Worm (Caenorhabditis elegans) whole organism, L4 larva: ENCODE results near the gene R13H7.2.

Experiments
- D1046.2 ChIP-seq: fragments of 200-800 bp; sonication (Bioruptor generic); IDR thresholded peaks from 2 replicates; pipeline ENCODE4 v1.3.6; 2022; ENCODE audit warnings: missing genetic modification characterization, missing compliant biosample characterization
- F26F4.8 ChIP-seq: fragments of 200-800 bp; sonication (Bioruptor generic); conservative IDR thresholded peaks from 2 replicates; pipeline ENCODE4 v1.3.6; 2022; ENCODE audit warnings: missing genetic modification characterization, missing compliant biosample characterization
- Y5F2A.4 ChIP-seq: fragments of 200-800 bp; sonication (Bioruptor generic); optimal IDR thresholded peaks from 2 replicates; lab custom pipeline; 2018; ENCODE audit warnings: mild to moderate bottlenecking, missing genetic modification characterization, missing compliant biosample characterization
- ZK337.2 ChIP-seq: fragments of 200-800 bp; sonication (Bioruptor generic); IDR thresholded peaks from 2 replicates; pipeline ENCODE4 v1.3.6; 2022; ENCODE audit warnings: missing genetic modification reagents, missing genetic modification characterization, missing compliant biosample characterization
- ZK546.5 ChIP-seq, 2 experiments: sonication (generic microtip); optimal IDR thresholded peaks; 2 replicates each; lab custom pipeline; 2017; ENCODE audit warnings: missing biosample characterization in 2 of 2, missing genetic modification characterization in 2 of 2
- aha-1 ChIP-seq: fragments of 150-350 bp; peaks from one replicate; lab custom pipeline; 2014; ENCODE audit warnings: missing biosample characterization, missing genetic modification characterization
- arid-1 ChIP-seq: fragments of 200-800 bp; sonication (Bioruptor generic); conservative IDR thresholded peaks from 2 replicates; pipeline ENCODE4 v1.3.6; 2022; ENCODE audit warnings: missing genetic modification reagents, missing genetic modification characterization, missing compliant biosample characterization
- ceh-28 ChIP-seq: fragments of 150-350 bp; optimal IDR thresholded peaks from 2 replicates; lab custom pipeline; 2014; ENCODE audit warnings: missing biosample characterization, missing genetic modification reagents, missing genetic modification characterization
- ceh-62 ChIP-seq: sonication (generic microtip); optimal IDR thresholded peaks from 2 replicates; lab custom pipeline; 2017; ENCODE audit warnings: missing biosample characterization, missing genetic modification characterization
- cey-2 ChIP-seq: sonication (generic microtip); optimal IDR thresholded peaks from 3 replicates; lab custom pipeline; 2017; ENCODE audit warnings: missing genetic modification characterization, mild to moderate bottlenecking, missing compliant biosample characterization, antibody characterized with exemption, borderline replicate concordance; ENCODE audit not compliant: insufficient read depth
- daf-16 ChIP-seq, 3 experiments: sonication (generic microtip); optimal IDR thresholded peaks; 2 replicates each; lab custom pipeline; 2016 to 2017; ENCODE audit warnings: missing genetic modification characterization in 3 of 3, missing genetic modification reagents in 3 of 3, mild to moderate bottlenecking in 2 of 3, missing compliant biosample characterization in 2 of 3, missing biosample characterization in 1 of 3, moderate library complexity in 1 of 3
- daf-19 ChIP-seq: fragments of 200-800 bp; sonication (Bioruptor generic); conservative IDR thresholded peaks from 2 replicates; pipeline ENCODE4 v1.3.6; 2022; ENCODE audit warnings: missing genetic modification characterization, missing compliant biosample characterization
- duxl-1 ChIP-seq: sonication (generic microtip); optimal IDR thresholded peaks from 2 replicates; lab custom pipeline; 2016; ENCODE audit warnings: mild to moderate bottlenecking, missing genetic modification characterization, moderate library complexity, missing compliant biosample characterization; ENCODE audit not compliant: poor library complexity
- dve-1 ChIP-seq: sonication (generic microtip); optimal IDR thresholded peaks from 2 replicates; lab custom pipeline; 2017; ENCODE audit warnings: antibody characterized with exemption, mild to moderate bottlenecking, missing genetic modification characterization, missing compliant biosample characterization; ENCODE audit not compliant: insufficient read depth
- egl-27 ChIP-seq: sonication (generic microtip); optimal IDR thresholded peaks from 3 replicates; lab custom pipeline; 2017; ENCODE audit warnings: missing biosample characterization, missing genetic modification reagents, missing genetic modification characterization
- egl-43 ChIP-seq: fragments of 200-800 bp; sonication (Bioruptor generic); IDR thresholded peaks from 2 replicates; pipeline ENCODE4 v1.3.6; 2022; ENCODE audit warnings: missing genetic modification reagents, missing genetic modification characterization, missing compliant biosample characterization
- fkh-10 ChIP-seq: fragments of 150-350 bp; optimal IDR thresholded peaks from 2 replicates; lab custom pipeline; 2014; ENCODE audit warnings: missing biosample characterization, missing genetic modification reagents, missing genetic modification characterization
- fos-1 ChIP-seq: fragments of 150-350 bp; optimal IDR thresholded peaks from 2 replicates; lab custom pipeline; 2014; ENCODE audit warnings: missing biosample characterization, missing genetic modification characterization
- gei-8 ChIP-seq: fragments of 200-800 bp; sonication (Bioruptor generic); optimal IDR thresholded peaks from 2 replicates; lab custom pipeline; 2018; ENCODE audit warnings: mild to moderate bottlenecking, missing genetic modification characterization, missing compliant biosample characterization
- hlh-11 ChIP-seq: fragments of 200-800 bp; sonication (Bioruptor generic); optimal IDR thresholded peaks from 2 replicates; lab custom pipeline; 2018; ENCODE audit warnings: mild to moderate bottlenecking, missing genetic modification characterization, missing compliant biosample characterization
- hlh-30 ChIP-seq: sonication (generic microtip); optimal IDR thresholded peaks from 2 replicates; lab custom pipeline; 2017; ENCODE audit warnings: antibody characterized with exemption, mild to moderate bottlenecking, missing genetic modification characterization, missing compliant biosample characterization; ENCODE audit not compliant: insufficient read depth
- hmg-1.1 ChIP-seq: fragments of 200-800 bp; sonication (Bioruptor generic); IDR thresholded peaks from 2 replicates; pipeline ENCODE4 v1.3.6; 2022; ENCODE audit warnings: missing genetic modification reagents, missing genetic modification characterization, missing compliant biosample characterization
- lin-38 ChIP-seq: fragments of 200-800 bp; sonication (Bioruptor generic); IDR thresholded peaks from 2 replicates; pipeline ENCODE4 v1.3.6; 2022; ENCODE audit warnings: missing genetic modification reagents, missing genetic modification characterization, missing compliant biosample characterization
- mdl-1 ChIP-seq, 2 experiments: fragments of 150-350 bp in 1 of 2; sonication (generic microtip) in 1 of 2; optimal IDR thresholded peaks; 2 replicates each; lab custom pipeline; 2014 to 2017; ENCODE audit warnings: missing biosample characterization in 2 of 2, missing genetic modification characterization in 2 of 2
- mep-1 ChIP-seq: fragments of 150-350 bp; sonication (generic microtip); optimal IDR thresholded peaks from 3 replicates; lab custom pipeline; 2014; ENCODE audit warnings: missing biosample characterization, missing genetic modification characterization
- nhr-10 ChIP-seq: fragments of 150-350 bp; optimal IDR thresholded peaks from 2 replicates; lab custom pipeline; 2014; ENCODE audit warnings: missing biosample characterization, missing genetic modification characterization
- nhr-102 ChIP-seq: sonication (generic microtip); optimal IDR thresholded peaks from 2 replicates; lab custom pipeline; 2016; ENCODE audit warnings: mild to moderate bottlenecking, missing genetic modification characterization, moderate library complexity, missing compliant biosample characterization
- nhr-11 ChIP-seq: fragments of 150-350 bp; optimal IDR thresholded peaks from 2 replicates; lab custom pipeline; 2014; ENCODE audit warnings: missing biosample characterization, missing genetic modification characterization
- nhr-111 ChIP-seq: fragments of 200-800 bp; sonication (Bioruptor generic); optimal IDR thresholded peaks from 2 replicates; lab custom pipeline; 2018; ENCODE audit warnings: mild to moderate bottlenecking, missing genetic modification characterization, missing compliant biosample characterization
- nhr-28 ChIP-seq: fragments of 150-350 bp; optimal IDR thresholded peaks from 2 replicates; lab custom pipeline; 2014; ENCODE audit warnings: missing biosample characterization, missing genetic modification characterization
- nhr-41 ChIP-seq: fragments of 200-800 bp; sonication (Bioruptor generic); IDR thresholded peaks from 2 replicates; pipeline ENCODE4 v1.3.6; 2022; ENCODE audit warnings: missing genetic modification reagents, missing genetic modification characterization, missing compliant biosample characterization
- nhr-48 ChIP-seq: sonication (generic microtip); optimal IDR thresholded peaks from 2 replicates; lab custom pipeline; 2016; ENCODE audit warnings: mild to moderate bottlenecking, missing genetic modification characterization, missing compliant biosample characterization
- pha-4 ChIP-seq, 2 experiments: fragments of 150-350 bp in 1 of 2; fragments of 200-800 bp in 1 of 2; sonication (Bioruptor generic) in 1 of 2; IDR thresholded peaks in 1 of 2; optimal IDR thresholded peaks in 1 of 2; 2 replicates each; pipeline versions ENCODE4 v1.3.6 to Lab custom; 2014 to 2022; ENCODE audit warnings: missing genetic modification characterization in 2 of 2, missing genetic modification reagents in 2 of 2, missing biosample characterization in 1 of 2, missing compliant biosample characterization in 1 of 2
- snpc-1.2 ChIP-seq: fragments of 200-800 bp; sonication (Bioruptor generic); IDR thresholded peaks from 2 replicates; pipeline ENCODE4 v1.3.6; 2022; ENCODE audit warnings: missing genetic modification reagents, missing genetic modification characterization, missing compliant biosample characterization
- spr-1 ChIP-seq: sonication (generic microtip); optimal IDR thresholded peaks from 2 replicates; lab custom pipeline; 2016; ENCODE audit warnings: mild to moderate bottlenecking, missing genetic modification characterization, missing compliant biosample characterization
- spr-3 ChIP-seq: fragments of 200-800 bp; sonication (Bioruptor generic); optimal IDR thresholded peaks from 2 replicates; lab custom pipeline; 2018; ENCODE audit warnings: mild to moderate bottlenecking, missing genetic modification characterization, missing compliant biosample characterization
- unc-130 ChIP-seq: sonication (generic microtip); optimal IDR thresholded peaks from 2 replicates; lab custom pipeline; 2016; ENCODE audit warnings: missing genetic modification reagents, missing genetic modification characterization, missing compliant biosample characterization
- vab-7 ChIP-seq: fragments of 200-800 bp; sonication (Bioruptor generic); IDR thresholded peaks from 2 replicates; pipeline ENCODE4 v1.3.6; 2022; ENCODE audit warnings: missing genetic modification reagents, missing genetic modification characterization, missing compliant biosample characterization
- zag-1 ChIP-seq: fragments of 150-350 bp; optimal IDR thresholded peaks from 2 replicates; lab custom pipeline; 2014; ENCODE audit warnings: missing biosample characterization, missing genetic modification characterization
- zfp-2 ChIP-seq: sonication (generic microtip); optimal IDR thresholded peaks from 2 replicates; lab custom pipeline; 2016; ENCODE audit warnings: mild to moderate bottlenecking, missing genetic modification characterization, missing compliant biosample characterization
- zip-11 ChIP-seq: fragments of 200-800 bp; sonication (Bioruptor generic); IDR thresholded peaks from 2 replicates; pipeline ENCODE4 v1.3.6; 2022; ENCODE audit warnings: missing genetic modification characterization, missing compliant biosample characterization

The R13H7.2 gene

ce11 chrIV:6905947-6906489 lies 46.8 kb upstream of the R13H7.2 start, which contains the start of the genes T22D1.17 and T22D1.8 (continued):
- TF ChIP-seq spr-1 (no peak), vab-7 (GFP tag; lab: Robert Waterston, UW) (no peak), nhr-28 (tag; lab: Kevin White, UChicago) (no peak), egl-27 (no peak), ZK546.5 (tag; optimal IDR thresholded peaks at IDR 0.05; lab: Kevin White, UChicago) (no peak), zag-1 (tag; lab: Kevin White, UChicago) (no peak), spr-3 (GFP tag; lab: Kevin White, UChicago) (no peak), daf-19 (no peak), ceh-62 (tag; lab: Kevin White, UChicago) (no peak), ZK337.2 (no peak), fos-1 (tag; lab: Kevin White, UChicago) (no peak), nhr-111 (GFP tag; lab: Kevin White, UChicago) (peak; percentile 10), nhr-11 (no peak), hlh-11 (tag; lab: Kevin White, UChicago) (no peak), fkh-10 (GFP tag; lab: Kevin White, UChicago) (no peak), aha-1 (tag; lab: Kevin White, UChicago) (no peak), ceh-28 (tag; lab: Kevin White, UChicago) (no peak), mep-1 (tag; lab: Kevin White, UChicago) (no peak), zfp-2 (tag; lab: Kevin White, UChicago) (no peak), nhr-41 (GFP tag; lab: Robert Waterston, UW) (no peak), nhr-48 (tag; lab: Kevin White, UChicago) (no peak), egl-43 (GFP tag; lab: Robert Waterston, UW) (no peak), dve-1 (tag; lab: Kevin White, UChicago) (no peak), nhr-10 (tag; lab: Kevin White, UChicago) (no peak), D1046.2 (no peak), daf-16 (GFP tag; optimal IDR thresholded peaks at IDR 0.05; lab: Kevin White, UChicago) (no peak), daf-16 (tag; optimal IDR thresholded peaks at IDR 0.05; lab: Kevin White, UChicago) (peak; percentile 24), cey-2 (no peak), mdl-1 (tag; optimal IDR thresholded peaks at IDR 0.05; lab: Kevin White, UChicago) (no peak), hmg-1.1 (GFP tag; lab: Robert Waterston, UW) (no peak), hlh-30 (tag; lab: Kevin White, UChicago) (no peak), nhr-102 (peak; percentile 8), duxl-1 (tag; lab: Kevin White, UChicago) (no peak)

ce11 chrIV:6905428-6905827 lies 46.3 kb upstream of the R13H7.2 start:
- TF ChIP-seq zip-11 (GFP tag; lab: Robert Waterston, UW) (no peak), F26F4.8 (0 out of 2 replicates have a peak, but pooled peaks have one; percentile 16), pha-4 (GFP tag; IDR thresholded peaks at IDR 0.05; lab: Robert Waterston, UW) (0 out of 2 replicates have a peak, but pooled peaks have one; percentile 9), pha-4 (tag; optimal IDR thresholded peaks at IDR 0.05; lab: Kevin White, UChicago) (no peak), lin-38 (peak; percentile 41; the same call in 1 of the 2 replicates), arid-1 (0 out of 2 replicates have a peak, but pooled peaks have one; percentile 44), Y5F2A.4 (GFP tag; lab: Kevin White, UChicago) (no peak), snpc-1.2 (GFP tag; lab: Robert Waterston, UW) (peak; percentile 76; the same call in 1 of the 2 replicates), gei-8 (GFP tag; lab: Kevin White, UChicago) (no peak), unc-130 (peak; percentile 5)
